Worm (Caenorhabditis elegans) whole organism, L4 larva: Measurements from ENCODE around the gene F26F12.2.

Experiments
- Y105C5A.15 ChIP-seq: fragments of 200-800 bp; sonication (Bioruptor generic); IDR thresholded peaks from 2 replicates; pipeline ENCODE4 v1.3.6; 2022; ENCODE audit warnings: missing genetic modification characterization, missing compliant biosample characterization
- daf-12 ChIP-seq: fragments of 150-350 bp; optimal IDR thresholded peaks from 2 replicates; lab custom pipeline; 2014; ENCODE audit warnings: missing biosample characterization, missing genetic modification reagents, missing genetic modification characterization
- lim-7 ChIP-seq: fragments of 200-800 bp; sonication (Bioruptor generic); IDR thresholded peaks from 2 replicates; pipeline ENCODE4 v1.3.6; 2022; ENCODE audit warnings: missing genetic modification characterization, missing compliant biosample characterization
- lin-38 ChIP-seq: fragments of 200-800 bp; sonication (Bioruptor generic); IDR thresholded peaks from 2 replicates; pipeline ENCODE4 v1.3.6; 2022; ENCODE audit warnings: missing genetic modification reagents, missing genetic modification characterization, missing compliant biosample characterization
- snpc-4 ChIP-seq: fragments of 150-350 bp; optimal IDR thresholded peaks from 2 replicates; lab custom pipeline; 2014; ENCODE audit warnings: missing biosample characterization, missing genetic modification characterization

- TF ChIP-seq lin-38 = no peak
- TF ChIP-seq Y105C5A.15 = no peak
- no peak for TF ChIP-seq daf-12 (tag; lab: Kevin White, UChicago)
- TF ChIP-seq snpc-4 (tag; lab: Kevin White, UChicago) = no peak
- TF ChIP-seq lim-7 (GFP tag; lab: Robert Waterston, UW) = no peak
Observed at ce11 chrV:5846729-5847128, 8.3 kb upstream of the F26F12.2 start.
